Fruit fly (Drosophila melanogaster) whole organism, embryonic: Measurements from ENCODE around the gene CG9782.

Source experiments
- Ada2b ChIP-seq: fragments of 200-800 bp; sonication (Bioruptor generic); IDR thresholded peaks from 2 replicates; pipeline ENCODE4 v1.3.6; 2022; ENCODE audit warnings: missing biosample characterization, missing genetic modification characterization
- Bdp1 ChIP-seq: fragments of 200-800 bp; sonication (Bioruptor generic); optimal IDR thresholded peaks from 3 replicates; lab custom pipeline; 2016; ENCODE audit warnings: missing biosample characterization, missing genetic modification characterization
- CG12071 ChIP-seq: fragments of 200-800 bp; sonication (Bioruptor generic); optimal IDR thresholded peaks from 3 replicates; lab custom pipeline; 2018; ENCODE audit warnings: missing biosample characterization, mild to moderate bottlenecking, missing genetic modification characterization
- CG12219 ChIP-seq: fragments of 200-800 bp; sonication (Bioruptor generic); optimal IDR thresholded peaks from 3 replicates; lab custom pipeline; 2018; ENCODE audit warnings: missing biosample characterization, mild to moderate bottlenecking, missing genetic modification characterization
- CG12391 ChIP-seq: fragments of 200-800 bp; sonication (Bioruptor generic); optimal IDR thresholded peaks from 3 replicates; lab custom pipeline; 2018; ENCODE audit warnings: missing biosample characterization, mild to moderate bottlenecking, missing genetic modification characterization, moderate library complexity
- CG13287 ChIP-seq: fragments of 200-800 bp; sonication (Bioruptor generic); IDR thresholded peaks from 2 replicates; pipeline ENCODE4 v1.3.6; 2022; ENCODE audit warnings: missing biosample characterization, missing genetic modification characterization; ENCODE audit not compliant: partially characterized antibody
- CG14860 ChIP-seq: fragments of 200-800 bp; sonication (Bioruptor generic); IDR thresholded peaks from 3 replicates; pipeline ENCODE4 v1.3.6; 2022; ENCODE audit warnings: missing biosample characterization, missing genetic modification characterization; ENCODE audit not compliant: partially characterized antibody
- CG15479 ChIP-seq: fragments of 200-800 bp; sonication (Bioruptor generic); optimal IDR thresholded peaks from 3 replicates; lab custom pipeline; 2019; ENCODE audit warnings: missing biosample characterization, mild to moderate bottlenecking, missing genetic modification characterization, moderate library complexity
- CG1647 ChIP-seq: fragments of 200-800 bp; sonication (Bioruptor generic); optimal IDR thresholded peaks from 3 replicates; lab custom pipeline; 2016; ENCODE audit warnings: missing biosample characterization, missing genetic modification characterization
- CG16813 ChIP-seq: fragments of 200-800 bp; sonication (Bioruptor generic); IDR thresholded peaks from 3 replicates; pipeline ENCODE4 v1.3.6; 2022; ENCODE audit warnings: missing biosample characterization, missing genetic modification characterization; ENCODE audit not compliant: partially characterized antibody
- CG1792 ChIP-seq: fragments of 200-800 bp; sonication (Bioruptor generic); optimal IDR thresholded peaks from 2 replicates; lab custom pipeline; 2016; ENCODE audit warnings: missing biosample characterization, missing genetic modification characterization
- CG32532 ChIP-seq: fragments of 200-800 bp; sonication (Bioruptor generic); IDR thresholded peaks from 2 replicates; pipeline ENCODE4 v1.3.6; 2022; ENCODE audit warnings: missing biosample characterization, missing genetic modification characterization
- CG32767 ChIP-seq: fragments of 200-800 bp; sonication (Bioruptor generic); IDR thresholded peaks from 2 replicates; pipeline ENCODE4 v1.3.6; 2022; ENCODE audit warnings: missing biosample characterization, missing genetic modification characterization
- CG4820 ChIP-seq: fragments of 200-800 bp; sonication (Bioruptor generic); optimal IDR thresholded peaks from 3 replicates; lab custom pipeline; 2016; ENCODE audit warnings: missing biosample characterization, missing genetic modification characterization
- CG6813 ChIP-seq: fragments of 200-800 bp; sonication (Bioruptor generic); optimal IDR thresholded peaks from 2 replicates; lab custom pipeline; 2017; ENCODE audit warnings: missing biosample characterization, missing genetic modification characterization, mild to moderate bottlenecking, moderate library complexity, missing genetic modification reagents
- CG8924 ChIP-seq: fragments of 200-800 bp; optimal IDR thresholded peaks from 3 replicates; lab custom pipeline; 2019; ENCODE audit warnings: missing biosample characterization, mild to moderate bottlenecking, missing genetic modification characterization, moderate library complexity
- CG9727 ChIP-seq: fragments of 200-800 bp; sonication (Bioruptor generic); optimal IDR thresholded peaks from 3 replicates; lab custom pipeline; 2017; ENCODE audit warnings: missing biosample characterization, mild to moderate bottlenecking, missing genetic modification characterization
- CTCF ChIP-seq: fragments of 200-800 bp; sonication (Bioruptor generic); optimal IDR thresholded peaks from 2 replicates; lab custom pipeline; 2017; ENCODE audit warnings: missing biosample characterization, mild to moderate bottlenecking, missing genetic modification characterization, moderate library complexity
- Dek ChIP-seq: fragments of 200-800 bp; sonication (Bioruptor generic); optimal IDR thresholded peaks from 3 replicates; lab custom pipeline; 2019; ENCODE audit warnings: missing biosample characterization, mild to moderate bottlenecking, missing genetic modification characterization, moderate library complexity
- Dfd ChIP-seq, 2 experiments: fragments of >200 bp; optimal IDR thresholded peaks; 2 replicates each; lab custom pipeline; 2017; ENCODE audit warnings: missing biosample characterization in 2 of 2, missing genetic modification characterization in 2 of 2
- Dref ChIP-seq: fragments of 200-800 bp; sonication (Bioruptor generic); IDR thresholded peaks from 2 replicates; pipeline ENCODE4 v1.3.6; 2022; ENCODE audit warnings: missing biosample characterization, missing genetic modification characterization
- E2f2 ChIP-seq: fragments of 200-800 bp; sonication (Bioruptor generic); IDR thresholded peaks from 2 replicates; pipeline ENCODE4 v1.3.6; 2022; ENCODE audit warnings: missing biosample characterization, missing genetic modification characterization
- H2.0 ChIP-seq: fragments of 200-800 bp; sonication (Bioruptor generic); IDR thresholded peaks from 2 replicates; pipeline ENCODE4 v1.3.6; 2022; ENCODE audit warnings: missing biosample characterization, missing genetic modification characterization
- HLH3B ChIP-seq: fragments of 200-800 bp; sonication (Bioruptor generic); IDR thresholded peaks from 2 replicates; pipeline ENCODE4 v1.3.6; 2022; ENCODE audit warnings: missing biosample characterization, missing genetic modification characterization
- Hr51 ChIP-seq, 2 experiments: fragments of 200-800 bp; sonication (Bioruptor generic); optimal IDR thresholded peaks; 2 replicates in 1 of 2; 3 replicates in 1 of 2; lab custom pipeline; 2016 to 2018; ENCODE audit warnings: missing biosample characterization in 2 of 2, missing genetic modification characterization in 2 of 2, mild to moderate bottlenecking in 1 of 2, moderate library complexity in 1 of 2
- Mad ChIP-seq: fragments of 200-800 bp; sonication (Bioruptor generic); optimal IDR thresholded peaks from 2 replicates; lab custom pipeline; 2016; ENCODE audit warnings: missing biosample characterization, missing genetic modification characterization
- Meics ChIP-seq: fragments of 200-800 bp; sonication (Bioruptor generic); optimal IDR thresholded peaks from 2 replicates; lab custom pipeline; 2017; ENCODE audit warnings: missing biosample characterization, mild to moderate bottlenecking, missing genetic modification characterization
- Opbp ChIP-seq: fragments of 200-800 bp; sonication (Bioruptor generic); IDR thresholded peaks from 3 replicates; pipeline ENCODE4 v1.3.6; 2022; ENCODE audit warnings: missing biosample characterization, missing genetic modification characterization; ENCODE audit not compliant: partially characterized antibody
- Ptx1 ChIP-seq: fragments of 200-800 bp; sonication (Bioruptor generic); IDR thresholded peaks from 2 replicates; pipeline ENCODE4 v1.3.6; 2022; ENCODE audit warnings: missing biosample characterization, missing genetic modification characterization
- ac ChIP-seq: fragments of 200-800 bp; sonication (Bioruptor generic); optimal IDR thresholded peaks from 3 replicates; lab custom pipeline; 2017; ENCODE audit warnings: missing biosample characterization, mild to moderate bottlenecking, missing genetic modification characterization
- bowl ChIP-seq: fragments of 200-800 bp; sonication (Bioruptor generic); IDR thresholded peaks from 2 replicates; pipeline ENCODE4 v1.3.6; 2022; ENCODE audit warnings: missing biosample characterization, missing genetic modification characterization
- bsh ChIP-seq, 2 experiments: fragments of 200-800 bp; sonication (Bioruptor generic); optimal IDR thresholded peaks; 2 replicates each; lab custom pipeline; 2017 to 2018; ENCODE audit warnings: mild to moderate bottlenecking in 2 of 2, missing biosample characterization in 2 of 2, missing genetic modification characterization in 2 of 2, moderate library complexity in 1 of 2
- cato ChIP-seq: fragments of 200-800 bp; sonication (Bioruptor generic); optimal IDR thresholded peaks from 2 replicates; lab custom pipeline; 2016; ENCODE audit warnings: missing biosample characterization, missing genetic modification characterization, borderline replicate concordance
- cg ChIP-seq: fragments of 200-800 bp; sonication (Bioruptor generic); optimal IDR thresholded peaks from 3 replicates; lab custom pipeline; 2019; ENCODE audit warnings: missing biosample characterization, mild to moderate bottlenecking, missing genetic modification characterization, moderate library complexity
- danr ChIP-seq: fragments of 200-800 bp; sonication (Bioruptor generic); IDR thresholded peaks from 2 replicates; pipeline ENCODE4 v1.3.6; 2022; ENCODE audit warnings: missing biosample characterization, missing genetic modification characterization
- ewg ChIP-seq: fragments of 200-800 bp; sonication (Bioruptor generic); optimal IDR thresholded peaks from 3 replicates; lab custom pipeline; 2017; ENCODE audit warnings: mild to moderate bottlenecking, missing biosample characterization, missing genetic modification reagents, missing genetic modification characterization
- exex ChIP-seq: fragments of 200-800 bp; sonication (Bioruptor generic); optimal IDR thresholded peaks from 4 replicates; lab custom pipeline; 2018; ENCODE audit warnings: missing biosample characterization, mild to moderate bottlenecking, missing genetic modification characterization, moderate library complexity
- hkb ChIP-seq, 2 experiments: fragments of 200-800 bp in 1 of 2; fragments of >200 bp in 1 of 2; sonication (Bioruptor generic) in 1 of 2; IDR thresholded peaks in 1 of 2; optimal IDR thresholded peaks in 1 of 2; 2 replicates each; pipeline versions ENCODE4 v1.3.6 to Lab custom; 2017 to 2022; ENCODE audit warnings: missing biosample characterization in 1 of 2, missing genetic modification characterization in 1 of 2
- hth ChIP-seq: fragments of >200 bp; optimal IDR thresholded peaks from 2 replicates; lab custom pipeline; 2017; ENCODE audit warnings: inconsistent platforms
- jigr1 ChIP-seq: fragments of 200-800 bp; sonication (Bioruptor generic); IDR thresholded peaks from 3 replicates; pipeline ENCODE4 v1.3.6; 2022; ENCODE audit warnings: missing biosample characterization, missing genetic modification characterization
- jumu ChIP-seq: fragments of 200-800 bp; sonication (Bioruptor generic); optimal IDR thresholded peaks from 3 replicates; lab custom pipeline; 2016; ENCODE audit warnings: missing biosample characterization, missing genetic modification characterization
- knrl ChIP-seq: fragments of 200-800 bp; sonication (Bioruptor generic); IDR thresholded peaks from 3 replicates; pipeline ENCODE4 v1.3.6; 2022; ENCODE audit warnings: missing biosample characterization, missing genetic modification characterization; ENCODE audit not compliant: partially characterized antibody
- nmo ChIP-seq: fragments of 200-800 bp; sonication (Bioruptor generic); optimal IDR thresholded peaks from 2 replicates; lab custom pipeline; 2018; ENCODE audit warnings: missing biosample characterization, mild to moderate bottlenecking, missing genetic modification characterization, moderate library complexity
- oc ChIP-seq: fragments of 200-800 bp; sonication (Bioruptor generic); optimal IDR thresholded peaks from 2 replicates; lab custom pipeline; 2018; ENCODE audit warnings: missing biosample characterization, mild to moderate bottlenecking, missing genetic modification characterization, moderate library complexity
- pzg ChIP-seq: fragments of 200-800 bp; sonication (Bioruptor generic); optimal IDR thresholded peaks from 3 replicates; lab custom pipeline; 2018; ENCODE audit warnings: missing biosample characterization, mild to moderate bottlenecking, missing genetic modification characterization, moderate library complexity
- slp2 ChIP-seq: fragments of 200-800 bp; sonication (Bioruptor generic); optimal IDR thresholded peaks from 2 replicates; lab custom pipeline; 2016; ENCODE audit warnings: missing biosample characterization, missing genetic modification characterization
- sqz ChIP-seq: fragments of 200-800 bp; sonication (Bioruptor generic); optimal IDR thresholded peaks from 3 replicates; lab custom pipeline; 2018; ENCODE audit warnings: missing biosample characterization, mild to moderate bottlenecking, missing genetic modification characterization
- stc ChIP-seq: fragments of 200-800 bp; sonication (Bioruptor generic); IDR thresholded peaks from 2 replicates; pipeline ENCODE4 v1.3.6; 2022; ENCODE audit warnings: missing biosample characterization, missing genetic modification characterization
- tin ChIP-seq: fragments of 200-800 bp; sonication (Bioruptor generic); optimal IDR thresholded peaks from 3 replicates; lab custom pipeline; 2016; ENCODE audit warnings: missing biosample characterization, missing genetic modification characterization
- trh ChIP-seq: fragments of 200-800 bp; sonication (Bioruptor generic); optimal IDR thresholded peaks from 2 replicates; lab custom pipeline; 2016; ENCODE audit warnings: missing biosample characterization, missing genetic modification characterization
- wek ChIP-seq: fragments of 200-800 bp; sonication (Bioruptor generic); optimal IDR thresholded peaks from 3 replicates; lab custom pipeline; 2018; ENCODE audit warnings: missing biosample characterization, mild to moderate bottlenecking, missing genetic modification characterization, moderate library complexity

CG9782 gene

DNA sequence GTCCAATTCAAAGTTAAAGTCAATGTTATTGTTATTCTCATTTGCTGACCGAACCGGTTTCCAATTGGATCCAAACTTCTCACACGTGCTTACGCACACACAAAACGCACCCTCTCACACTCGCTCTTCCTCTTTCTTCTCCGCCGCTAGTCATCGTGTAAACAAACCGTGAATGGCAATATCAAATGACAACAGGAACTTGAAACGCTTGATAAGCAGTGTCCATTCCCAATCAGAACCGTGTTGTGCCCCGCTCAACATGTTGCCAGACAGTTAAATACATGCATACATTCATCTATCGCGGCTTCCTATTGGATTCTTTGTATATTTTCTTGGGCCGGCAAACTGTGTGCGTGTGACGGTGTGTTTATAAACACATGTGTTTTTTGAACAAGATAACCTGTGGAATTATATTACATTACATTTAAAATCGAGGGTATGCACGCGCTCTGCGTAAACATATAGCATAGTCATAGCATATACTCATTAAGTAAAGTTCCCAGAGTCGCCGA is 34.4 kb upstream of the CG9782 start (continued):
- TF ChIP-seq cg = peak; percentile 90
- TF ChIP-seq H2.0 (GFP tag; lab: Robert Waterston, UW) = no peak
- TF ChIP-seq oc = peak; percentile 41
- no peak for TF ChIP-seq CTCF (GFP tag; lab: Kevin White, UChicago)
- peak; percentile 6 for TF ChIP-seq Meics (GFP tag; lab: Kevin White, UChicago)
- no peak for TF ChIP-seq CG16813 (GFP tag; lab: Robert Waterston, UW)
- TF ChIP-seq CG14860 (GFP tag; lab: Robert Waterston, UW) = no peak
- no peak for TF ChIP-seq CG1647 (GFP tag; lab: Kevin White, UChicago)
- TF ChIP-seq cato = no peak
- no peak for TF ChIP-seq nmo (GFP tag; lab: Kevin White, UChicago)
- no peak for TF ChIP-seq bsh (GFP tag; optimal IDR thresholded peaks at IDR 0.05; lab: Kevin White, UChicago)
- TF ChIP-seq CG32767 (GFP tag; lab: Robert Waterston, UW) = no peak
- TF ChIP-seq Opbp (GFP tag; lab: Robert Waterston, UW) = no peak
- TF ChIP-seq Mad (GFP tag; lab: Kevin White, UChicago) = no peak
- no peak for TF ChIP-seq ac (GFP tag; lab: Kevin White, UChicago)
- no peak for TF ChIP-seq ewg
- TF ChIP-seq Hr51 (GFP tag; optimal IDR thresholded peaks at IDR 0.05; lab: Kevin White, UChicago) = peak in 1 of 2 experiments; percentile 7
- no peak for TF ChIP-seq sqz (GFP tag; lab: Kevin White, UChicago)
- TF ChIP-seq slp2 (GFP tag; lab: Kevin White, UChicago) = no peak
- TF ChIP-seq pzg (GFP tag; lab: Kevin White, UChicago) = no peak
- TF ChIP-seq CG1792 (GFP tag; lab: Kevin White, UChicago) = no peak
- TF ChIP-seq trh (GFP tag; lab: Kevin White, UChicago) = no peak
- no peak for TF ChIP-seq Ptx1
- TF ChIP-seq knrl (GFP tag; lab: Robert Waterston, UW) = no peak
- no peak for TF ChIP-seq CG12391 (tag; lab: Kevin White, UChicago)
- TF ChIP-seq Dek = no peak
- TF ChIP-seq CG12071 = peak; percentile 41
- no peak for TF ChIP-seq jumu (GFP tag; lab: Kevin White, UChicago)
- TF ChIP-seq exex (tag; lab: Kevin White, UChicago) = peak; percentile 74
- TF ChIP-seq CG9727 (GFP tag; lab: Kevin White, UChicago) = no peak
- no peak for TF ChIP-seq hkb (optimal IDR thresholded peaks at IDR 0.05; lab: Kevin White, UChicago)
- no peak for TF ChIP-seq hkb (GFP tag; IDR thresholded peaks at IDR 0.05; lab: Robert Waterston, UW)
- no peak for TF ChIP-seq Dfd (GFP tag; optimal IDR thresholded peaks at IDR 0.05; lab: Kevin White, UChicago)
- no peak for TF ChIP-seq Dref (GFP tag; lab: Robert Waterston, UW)
- no peak for TF ChIP-seq CG32532 (GFP tag; lab: Robert Waterston, UW)
- TF ChIP-seq Bdp1 (GFP tag; lab: Kevin White, UChicago) = no peak
- no peak; the same call in 1 of the 2 replicates for TF ChIP-seq HLH3B
- no peak for TF ChIP-seq hth (lab: Kevin White, UChicago)
- no peak for TF ChIP-seq Ada2b
- TF ChIP-seq bowl (GFP tag; lab: Robert Waterston, UW) = no peak
- TF ChIP-seq CG12219 (GFP tag; lab: Kevin White, UChicago) = peak; percentile 41
- no peak for TF ChIP-seq CG4820 (GFP tag; lab: Kevin White, UChicago)
- TF ChIP-seq CG15479 = peak; percentile 5
- no peak for TF ChIP-seq danr (GFP tag; lab: Robert Waterston, UW)
- peak; percentile 18 for TF ChIP-seq wek
- TF ChIP-seq CG8924 (tag; lab: Kevin White, UChicago) = peak; percentile 25
- no peak for TF ChIP-seq E2f2 (GFP tag; lab: Robert Waterston, UW)
- TF ChIP-seq stc (GFP tag; lab: Robert Waterston, UW) = no peak
- no peak for TF ChIP-seq jigr1 (GFP tag; lab: Robert Waterston, UW)
- TF ChIP-seq CG13287 (GFP tag; lab: Robert Waterston, UW) = no peak
- no peak for TF ChIP-seq tin (GFP tag; lab: Kevin White, UChicago)
- peak; percentile 24 for TF ChIP-seq CG6813 (GFP tag; lab: Kevin White, UChicago)
